Worm (Caenorhabditis elegans): ENCODE results near the gene pqn-48.

The pqn-48 gene

ce11 chrII:3990706-3991105 is 48.0 kb upstream of the pqn-48 start:
- TF ChIP-seq dmd-6 (GFP tag; IDR thresholded peaks at IDR 0.05) = peak; percentile 8; the same call in 1 of the 2 replicates
- peak; percentile 42 for TF ChIP-seq pqm-1 (tag; optimal IDR thresholded peaks at IDR 0.05)
- TF ChIP-seq dve-1 (tag; optimal IDR thresholded peaks at IDR 0.05; ENCODE audit: insufficient read depth) = peak; percentile 29
- no peak for TF ChIP-seq saeg-2 (GFP tag; IDR thresholded peaks at IDR 0.05)
- no peak for TF ChIP-seq daf-19 (GFP tag; conservative IDR thresholded peaks at IDR 0.05)
- no peak for TF ChIP-seq nhr-48 (tag; optimal IDR thresholded peaks at IDR 0.05)
- no peak for TF ChIP-seq dmd-9 (GFP tag; IDR thresholded peaks at IDR 0.05)
- no peak for TF ChIP-seq lim-7 (GFP tag; IDR thresholded peaks at IDR 0.05)
- no peak for TF ChIP-seq lin-29 (GFP tag; IDR thresholded peaks at IDR 0.05)
- no peak for TF ChIP-seq zip-11 (GFP tag; IDR thresholded peaks at IDR 0.05)
- no peak for TF ChIP-seq F37D6.2 (tag; optimal IDR thresholded peaks at IDR 0.05)
- no peak for TF ChIP-seq F49E8.2 (tag; optimal IDR thresholded peaks at IDR 0.05; ENCODE audit: borderline replicate concordance)
- no peak for TF ChIP-seq daf-16 (GFP tag; optimal IDR thresholded peaks at IDR 0.05)
- peak; percentile 92 for TF ChIP-seq daf-16 (tag; optimal IDR thresholded peaks at IDR 0.05)

- TF ChIP-seq mxl-3 (GFP tag; optimal IDR thresholded peaks at IDR 0.05) (no peak), nhr-102 (tag; optimal IDR thresholded peaks at IDR 0.05) (no peak), F37D6.2 (tag; optimal IDR thresholded peaks at IDR 0.05) (no peak), fos-1 (tag; optimal IDR thresholded peaks at IDR 0.05) (no peak), lin-29 (GFP tag; IDR thresholded peaks at IDR 0.05) (no peak), nhr-6 (tag; optimal IDR thresholded peaks at IDR 0.05) (no peak), ceh-62 (tag; optimal IDR thresholded peaks at IDR 0.05) (no peak), nhr-10 (tag; optimal IDR thresholded peaks at IDR 0.05) (no peak), dmd-6 (GFP tag; IDR thresholded peaks at IDR 0.05) (peak; percentile 44; the same call in 1 of the 2 replicates), spr-3 (GFP tag; optimal IDR thresholded peaks at IDR 0.05) (no peak), F49E8.2 (tag; optimal IDR thresholded peaks at IDR 0.05; ENCODE audit: borderline replicate concordance) (no peak), ceh-20 (GFP tag; IDR thresholded peaks at IDR 0.05) (no peak), ceh-28 (tag; optimal IDR thresholded peaks at IDR 0.05) (no peak), php-3 (GFP tag; IDR thresholded peaks at IDR 0.05) (no peak), zfp-3 (GFP tag; conservative IDR thresholded peaks at IDR 0.05) (no peak), ZK546.5 (tag; optimal IDR thresholded peaks at IDR 0.05) (no peak), daf-16 (GFP tag; optimal IDR thresholded peaks at IDR 0.05) (no peak), daf-16 (tag; optimal IDR thresholded peaks at IDR 0.05) (peak; percentile 76), madf-5 (GFP tag; IDR thresholded peaks at IDR 0.05) (no peak), Y75B8A.6 (GFP tag; IDR thresholded peaks at IDR 0.05) (no peak), ztf-11 (tag; optimal IDR thresholded peaks at IDR 0.05) (no peak), nhr-42 (GFP tag; IDR thresholded peaks at IDR 0.05) (no peak), T20F7.1 (GFP tag; optimal IDR thresholded peaks at IDR 0.05) (no peak), hlh-30 (tag; optimal IDR thresholded peaks at IDR 0.05; ENCODE audit: insufficient read depth) (no peak), lin-39 (tag; optimal IDR thresholded peaks at IDR 0.05) (no peak), dmd-8 (GFP tag; IDR thresholded peaks at IDR 0.05) (no peak), Y5F2A.4 (GFP tag; optimal IDR thresholded peaks at IDR 0.05) (no peak), dve-1 (tag; optimal IDR thresholded peaks at IDR 0.05; ENCODE audit: insufficient read depth) (peak; percentile 20), nhr-25 (tag; optimal IDR thresholded peaks at IDR 0.05; ENCODE audit: borderline replicate concordance, insufficient read depth) (no peak), jun-1 (tag; optimal IDR thresholded peaks at IDR 0.05) (no peak), unc-62 (GFP tag; optimal IDR thresholded peaks at IDR 0.05 in 1 of 2) (no peak), unc-62 (tag; optimal IDR thresholded peaks at IDR 0.05) (no peak), pqm-1 (tag; optimal IDR thresholded peaks at IDR 0.05) (peak; percentile 58), nhr-28 (tag; optimal IDR thresholded peaks at IDR 0.05) (peak; percentile 2), saeg-2 (GFP tag; IDR thresholded peaks at IDR 0.05) (no peak), snpc-1.2 (GFP tag; IDR thresholded peaks at IDR 0.05) (no peak), unc-39 (tag; optimal IDR thresholded peaks at IDR 0.05) (no peak), aly-2 (tag; optimal IDR thresholded peaks at IDR 0.05) (no peak), skn-1 (tag; optimal IDR thresholded peaks at IDR 0.05) (no peak)
Measured at ce11 chrII:3992029-3992428, 46.7 kb upstream of the pqn-48 start.

All from whole organism, L4 larva.